Worm (Caenorhabditis elegans) whole organism, mixed stage, embryonic: ENCODE measurements around the gene lgc-35.

Experiments
- M03D4.4 ChIP-seq: sonication (generic microtip); optimal IDR thresholded peaks from 2 replicates; lab custom pipeline; 2017; ENCODE audit warnings: mild to moderate bottlenecking, missing genetic modification characterization, missing compliant biosample characterization
- blmp-1 ChIP-seq: fragments of 150-350 bp; optimal IDR thresholded peaks from 2 replicates; lab custom pipeline; 2014; ENCODE audit warnings: missing biosample characterization, missing genetic modification characterization
- ceh-43 ChIP-seq: fragments of 200-800 bp; sonication (Bioruptor generic); optimal IDR thresholded peaks from 2 replicates; lab custom pipeline; 2018; ENCODE audit warnings: mild to moderate bottlenecking, missing genetic modification characterization, moderate library complexity, missing compliant biosample characterization
- ceh-83 ChIP-seq: fragments of 200-800 bp; sonication (Bioruptor generic); optimal IDR thresholded peaks from 2 replicates; lab custom pipeline; 2018; ENCODE audit warnings: mild to moderate bottlenecking, missing genetic modification characterization, missing compliant biosample characterization
- ces-1 ChIP-seq: fragments of 150-350 bp; optimal IDR thresholded peaks from 2 replicates; lab custom pipeline; 2014; ENCODE audit warnings: missing biosample characterization, missing genetic modification reagents, missing genetic modification characterization
- cnd-1 ChIP-seq: fragments of 200-800 bp; sonication (Bioruptor generic); optimal IDR thresholded peaks from 2 replicates; lab custom pipeline; 2018; ENCODE audit warnings: mild to moderate bottlenecking, missing genetic modification characterization, missing compliant biosample characterization
- drap-1 ChIP-seq: fragments of 200-800 bp; sonication (Bioruptor generic); optimal IDR thresholded peaks from 3 replicates; lab custom pipeline; 2018; ENCODE audit warnings: mild to moderate bottlenecking, missing genetic modification characterization, missing compliant biosample characterization
- elt-3 ChIP-seq: fragments of 150-350 bp; optimal IDR thresholded peaks from 2 replicates; lab custom pipeline; 2014; ENCODE audit warnings: missing biosample characterization, missing genetic modification characterization
- flh-1 ChIP-seq: fragments of 200-800 bp; sonication (Bioruptor generic); optimal IDR thresholded peaks from 2 replicates; lab custom pipeline; 2018; ENCODE audit warnings: mild to moderate bottlenecking, missing genetic modification characterization, moderate library complexity, missing compliant biosample characterization
- lin-13 ChIP-seq: fragments of 150-350 bp; optimal IDR thresholded peaks from 2 replicates; lab custom pipeline; 2014; ENCODE audit warnings: missing biosample characterization, missing genetic modification characterization
- lin-32 ChIP-seq: fragments of 200-800 bp; sonication (Bioruptor generic); optimal IDR thresholded peaks from 2 replicates; lab custom pipeline; 2018; ENCODE audit warnings: mild to moderate bottlenecking, missing genetic modification characterization, missing compliant biosample characterization
- mab-5 ChIP-seq: fragments of 150-350 bp; optimal IDR thresholded peaks from 2 replicates; lab custom pipeline; 2014; ENCODE audit warnings: missing biosample characterization, missing genetic modification characterization
- mep-1 ChIP-seq: fragments of 150-350 bp; optimal IDR thresholded peaks from 2 replicates; lab custom pipeline; 2017; ENCODE audit warnings: missing biosample characterization, missing genetic modification reagents, missing genetic modification characterization, inconsistent platforms
- mls-2 ChIP-seq: sonication (generic microtip); optimal IDR thresholded peaks from 2 replicates; lab custom pipeline; 2016; ENCODE audit warnings: mild to moderate bottlenecking, missing genetic modification characterization, moderate library complexity, missing compliant biosample characterization
- nhr-12 ChIP-seq: fragments of 150-350 bp; optimal IDR thresholded peaks from 2 replicates; lab custom pipeline; 2014; ENCODE audit warnings: missing biosample characterization, missing genetic modification characterization
- nhr-2 ChIP-seq: fragments of 150-350 bp; optimal IDR thresholded peaks from 2 replicates; lab custom pipeline; 2014; ENCODE audit warnings: missing biosample characterization, missing genetic modification characterization
- nhr-28 ChIP-seq: fragments of 150-350 bp; optimal IDR thresholded peaks from 2 replicates; lab custom pipeline; 2014; ENCODE audit warnings: missing biosample characterization, missing genetic modification characterization
- nhr-76 ChIP-seq: sonication (generic microtip); optimal IDR thresholded peaks from 2 replicates; lab custom pipeline; 2017; ENCODE audit warnings: missing biosample characterization, missing genetic modification characterization
- pha-4 ChIP-seq: fragments of 150-350 bp; optimal IDR thresholded peaks from 2 replicates; lab custom pipeline; 2018; ENCODE audit warnings: missing biosample characterization, missing genetic modification reagents, missing genetic modification characterization
- sem-2 ChIP-seq: fragments of 200-800 bp; sonication (Bioruptor generic); optimal IDR thresholded peaks from 2 replicates; lab custom pipeline; 2018; ENCODE audit warnings: mild to moderate bottlenecking, missing genetic modification characterization, missing compliant biosample characterization
- snpc-4 ChIP-seq: fragments of 150-350 bp; optimal IDR thresholded peaks from 2 replicates; lab custom pipeline; 2014; ENCODE audit warnings: missing biosample characterization, missing genetic modification characterization
- sptf-1 ChIP-seq: sonication (generic microtip); optimal IDR thresholded peaks from 2 replicates; lab custom pipeline; 2017; ENCODE audit warnings: mild to moderate bottlenecking, missing genetic modification characterization, moderate library complexity, missing compliant biosample characterization
- unc-120 ChIP-seq: sonication (generic microtip); optimal IDR thresholded peaks from 2 replicates; lab custom pipeline; 2017; ENCODE audit warnings: missing genetic modification characterization, missing compliant biosample characterization; ENCODE audit not compliant: poor library complexity, severe bottlenecking
- unc-39 ChIP-seq: fragments of 150-350 bp; optimal IDR thresholded peaks from 2 replicates; lab custom pipeline; 2014; ENCODE audit warnings: missing biosample characterization, missing genetic modification characterization
- unc-62 ChIP-seq: fragments of 150-350 bp; optimal IDR thresholded peaks from 2 replicates; lab custom pipeline; 2014; ENCODE audit warnings: missing biosample characterization, missing genetic modification reagents, missing genetic modification characterization
- zip-8 ChIP-seq: fragments of 150-350 bp; optimal IDR thresholded peaks from 2 replicates; lab custom pipeline; 2014; ENCODE audit warnings: missing biosample characterization, missing genetic modification characterization
- ztf-11 ChIP-seq: fragments of 150-350 bp; optimal IDR thresholded peaks from 2 replicates; lab custom pipeline; 2014; ENCODE audit warnings: missing biosample characterization, missing genetic modification characterization

lgc-35 gene

ce11 chrII:12797211-12797794 lies 42.7 kb downstream of the lgc-35 start:
- TF ChIP-seq ceh-83 (GFP tag; lab: Kevin White, UChicago) (no peak), ces-1 (GFP tag; lab: Kevin White, UChicago) (peak; percentile 35)

ce11 chrII:12796040-12796502 lies 43.9 kb downstream of the lgc-35 start, which contains the start of gene cpt-1:
Gene cpt-1, minus strand, starts transcription at chrII:12796452.
- TF ChIP-seq unc-39 (tag; lab: Kevin White, UChicago) (no peak), ceh-83 (GFP tag; lab: Kevin White, UChicago) (no peak), ceh-43 (GFP tag; lab: Kevin White, UChicago) (no peak), elt-3 (tag; lab: Kevin White, UChicago) (no peak), zip-8 (tag; lab: Kevin White, UChicago) (no peak), nhr-12 (tag; lab: Kevin White, UChicago) (no peak), drap-1 (GFP tag; lab: Kevin White, UChicago) (no peak), unc-62 (GFP tag; lab: Kevin White, UChicago) (no peak), pha-4 (tag; lab: Kevin White, UChicago) (no peak), cnd-1 (tag; lab: Kevin White, UChicago) (no peak)

- TF ChIP-seq M03D4.4 (tag; lab: Kevin White, UChicago), result no peak
- no peak for TF ChIP-seq nhr-28 (tag; lab: Kevin White, UChicago)
- TF ChIP-seq ces-1 (GFP tag; lab: Kevin White, UChicago), result no peak
- no peak for TF ChIP-seq elt-3 (tag; lab: Kevin White, UChicago)
- TF ChIP-seq nhr-2 (tag; lab: Kevin White, UChicago), result no peak
- no peak for TF ChIP-seq mep-1 (tag; lab: Kevin White, UChicago)
Measured at ce11 chrII:12795188-12795587, 44.8 kb downstream of the lgc-35 start.

DNA sequence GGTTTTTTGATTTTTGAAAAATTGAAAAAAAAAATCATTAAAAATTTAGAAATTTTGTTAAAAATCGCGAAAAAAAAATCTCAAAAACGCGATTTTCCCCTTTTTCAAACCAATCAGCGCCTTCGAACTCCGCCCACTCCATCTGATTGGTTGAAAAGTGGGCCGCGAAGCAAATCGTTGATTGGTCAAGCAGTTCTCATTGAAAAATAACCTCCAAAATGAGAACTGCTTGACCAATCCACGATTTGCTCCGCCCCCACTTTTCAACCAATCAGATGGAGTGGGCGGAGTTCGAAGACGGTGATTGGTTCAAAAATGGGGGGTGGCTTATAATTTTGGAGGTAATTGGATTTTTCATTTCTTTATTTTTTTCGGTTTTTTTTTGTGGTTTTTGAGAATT lies 49.6 kb downstream of the lgc-35 start:
- no peak for TF ChIP-seq nhr-28 (tag; lab: Kevin White, UChicago)
- TF ChIP-seq flh-1 (GFP tag; lab: Kevin White, UChicago), result no peak
- TF ChIP-seq mls-2 (tag; lab: Kevin White, UChicago), result no peak
- TF ChIP-seq drap-1 (GFP tag; lab: Kevin White, UChicago), result no peak
- TF ChIP-seq ztf-11 (tag; lab: Kevin White, UChicago), result no peak
- no peak for TF ChIP-seq lin-13 (tag; lab: Kevin White, UChicago)
- no peak for TF ChIP-seq nhr-76 (tag; lab: Kevin White, UChicago)
- TF ChIP-seq sptf-1, result no peak
- TF ChIP-seq lin-32 (GFP tag; lab: Kevin White, UChicago), result no peak
- no peak for TF ChIP-seq sem-2 (GFP tag; lab: Kevin White, UChicago)
- no peak for TF ChIP-seq unc-120 (tag; lab: Kevin White, UChicago)
- TF ChIP-seq blmp-1 (tag; lab: Kevin White, UChicago), result no peak
- no peak for TF ChIP-seq mab-5
- no peak for TF ChIP-seq ceh-43 (GFP tag; lab: Kevin White, UChicago)
- TF ChIP-seq snpc-4, result no peak
- no peak for TF ChIP-seq nhr-12 (tag; lab: Kevin White, UChicago)
- no peak for TF ChIP-seq ceh-83 (GFP tag; lab: Kevin White, UChicago)

ce11 chrII:12789497-12789896 lies 50.5 kb downstream of the lgc-35 start:
- TF ChIP-seq ztf-11 (tag; lab: Kevin White, UChicago) (no peak), mls-2 (tag; lab: Kevin White, UChicago) (no peak), snpc-4 (no peak), sem-2 (GFP tag; lab: Kevin White, UChicago) (no peak)

- TF ChIP-seq M03D4.4 (tag; lab: Kevin White, UChicago) (no peak), ceh-43 (GFP tag; lab: Kevin White, UChicago) (peak; percentile 29)
Measured at ce11 chrII:12787831-12788248, 52.1 kb downstream of the lgc-35 start, which contains the start of gene alkb-7. Gene alkb-7, minus strand, starts transcription at chrII:12788153.
